Worm (Caenorhabditis elegans): ENCODE results near the gene srh-190.

- TF ChIP-seq madf-8 (GFP tag; conservative IDR thresholded peaks at IDR 0.05), result no peak
- no peak for TF ChIP-seq mel-28 (tag; optimal IDR thresholded peaks at IDR 0.05; ENCODE audit: borderline replicate concordance)
- no peak for TF ChIP-seq sea-2 (GFP tag; IDR thresholded peaks at IDR 0.05)
- no peak for TF ChIP-seq nhr-80 (tag; optimal IDR thresholded peaks at IDR 0.05)
- no peak for TF ChIP-seq lsl-1 (GFP tag; optimal IDR thresholded peaks at IDR 0.05)
- no peak for TF ChIP-seq lin-35 (GFP tag; optimal IDR thresholded peaks at IDR 0.05)
These were observed 37.6 kb upstream of the srh-190 start for ce11 chrV:3865273-3865672.
